Fruit fly (Drosophila melanogaster): Measurements from ENCODE around the gene Tdh.

Gene Tdh

dm6 chr3L:20517897-20518804 is 51.4 kb downstream of the Tdh start (continued):
- TF ChIP-seq HLH4C (GFP tag; IDR thresholded peaks at IDR 0.05; ENCODE audit: partially characterized antibody), result no peak
- no peak for TF ChIP-seq dm (GFP tag; optimal IDR thresholded peaks at IDR 0.05)
- no peak; the same call in 1 of the 2 replicates for TF ChIP-seq chm (GFP tag; IDR thresholded peaks at IDR 0.05)
- no peak for TF ChIP-seq lola (GFP tag; optimal IDR thresholded peaks at IDR 0.05)
- TF ChIP-seq CG7745 (tag; optimal IDR thresholded peaks at IDR 0.05), result no peak
- TF ChIP-seq exex (tag; optimal IDR thresholded peaks at IDR 0.05), result peak; percentile 50
- TF ChIP-seq jumu (GFP tag; optimal IDR thresholded peaks at IDR 0.05), result peak; percentile 17
- peak; percentile 68 for TF ChIP-seq gem (tag; optimal IDR thresholded peaks at IDR 0.05)
- peak; percentile 45 for TF ChIP-seq pho (GFP tag; optimal IDR thresholded peaks at IDR 0.05)
- TF ChIP-seq CG8281 (tag; optimal IDR thresholded peaks at IDR 0.05), result no peak
- no peak for TF ChIP-seq danr (GFP tag; IDR thresholded peaks at IDR 0.05)
- peak; percentile 1 for TF ChIP-seq CoRest (tag; optimal IDR thresholded peaks at IDR 0.05)
- TF ChIP-seq CG4730 (GFP tag; IDR thresholded peaks at IDR 0.05), result no peak
- no peak for TF ChIP-seq CG31365 (tag; optimal IDR thresholded peaks at IDR 0.05)
- TF ChIP-seq CG3995 (GFP tag; optimal IDR thresholded peaks at IDR 0.05), result no peak
- TF ChIP-seq CG13894 (tag; optimal IDR thresholded peaks at IDR 0.05), result no peak
- TF ChIP-seq CG10321 (GFP tag; IDR thresholded peaks at IDR 0.05), result no peak
- no peak for TF ChIP-seq ato (GFP tag; IDR thresholded peaks at IDR 0.05; ENCODE audit: partially characterized antibody)
- no peak for TF ChIP-seq ttk (GFP tag; IDR thresholded peaks at IDR 0.05)
- no peak for TF ChIP-seq Nf-YA (GFP tag; IDR thresholded peaks at IDR 0.05)
- no peak for TF ChIP-seq CHES-1-like (GFP tag; optimal IDR thresholded peaks at IDR 0.05)
- TF ChIP-seq CG6765 (GFP tag; optimal IDR thresholded peaks at IDR 0.05), result peak; percentile 45
- no peak for TF ChIP-seq hkb (optimal IDR thresholded peaks at IDR 0.05)
- TF ChIP-seq hkb (GFP tag; IDR thresholded peaks at IDR 0.05), result peak; percentile 67; the same call in 1 of the 2 replicates
- TF ChIP-seq CG8089 (GFP tag; optimal IDR thresholded peaks at IDR 0.05), result no peak
- TF ChIP-seq CG32772 (GFP tag; IDR thresholded peaks at IDR 0.05), result no peak
- TF ChIP-seq en (GFP tag; optimal IDR thresholded peaks at IDR 0.05), result no peak
- no peak for TF ChIP-seq sna (GFP tag; IDR thresholded peaks at IDR 0.05; ENCODE audit: partially characterized antibody)
- peak; percentile 54 for TF ChIP-seq Rfx (GFP tag; IDR thresholded peaks at IDR 0.05)
- TF ChIP-seq Dref (GFP tag; IDR thresholded peaks at IDR 0.05), result no peak
- no peak for TF ChIP-seq insv (GFP tag; optimal IDR thresholded peaks at IDR 0.05)
- TF ChIP-seq Sry-δ (GFP tag; optimal IDR thresholded peaks at IDR 0.05), result no peak
- TF ChIP-seq CG2120 (GFP tag; optimal IDR thresholded peaks at IDR 0.05), result peak; percentile 69
- TF ChIP-seq D19A (tag; optimal IDR thresholded peaks at IDR 0.05), result peak; percentile 9
- TF ChIP-seq tna (GFP tag; IDR thresholded peaks at IDR 0.05; ENCODE audit: partially characterized antibody), result no peak
- peak; percentile 64 for TF ChIP-seq sd (tag; optimal IDR thresholded peaks at IDR 0.05)
- TF ChIP-seq Hr78 (GFP tag; optimal IDR thresholded peaks at IDR 0.05), result no peak
- no peak for TF ChIP-seq fd3F (GFP tag; optimal IDR thresholded peaks at IDR 0.05)
- no peak for TF ChIP-seq CTCF (GFP tag; optimal IDR thresholded peaks at IDR 0.05)
- no peak for TF ChIP-seq Eip74EF (GFP tag; optimal IDR thresholded peaks at IDR 0.05)
- TF ChIP-seq ro (GFP tag; IDR thresholded peaks at IDR 0.05), result no peak
- peak; percentile 10 for TF ChIP-seq Sox100B (GFP tag; optimal IDR thresholded peaks at IDR 0.05)
- no peak for TF ChIP-seq twi (tag; optimal IDR thresholded peaks at IDR 0.05)
- TF ChIP-seq CG12659 (GFP tag; optimal IDR thresholded peaks at IDR 0.05), result peak; percentile 13
- no peak for TF ChIP-seq CG4617 (GFP tag; optimal IDR thresholded peaks at IDR 0.05; ENCODE audit: borderline replicate concordance)
- TF ChIP-seq CG17359 (tag; optimal IDR thresholded peaks at IDR 0.05), result no peak
- no peak for TF ChIP-seq CG17829 (tag; optimal IDR thresholded peaks at IDR 0.05)
- no peak for TF ChIP-seq croc (GFP tag; conservative IDR thresholded peaks at IDR 0.05)
- no peak for TF ChIP-seq repo (GFP tag; optimal IDR thresholded peaks at IDR 0.05)
